Worm (Caenorhabditis elegans) whole organism, young adult: Measurements from ENCODE around the gene VM106R.1.

Experiments used
- ceh-27 ChIP-seq: fragments of 200-800 bp; sonication (Bioruptor generic); optimal IDR thresholded peaks from 2 replicates; lab custom pipeline; 2018; ENCODE audit warnings: mild to moderate bottlenecking, missing genetic modification characterization, moderate library complexity, missing compliant biosample characterization
- madf-6 ChIP-seq: fragments of 200-800 bp; sonication (Bioruptor generic); IDR thresholded peaks from 2 replicates; pipeline ENCODE4 v1.3.6; 2022; ENCODE audit warnings: missing genetic modification reagents, missing genetic modification characterization, missing compliant biosample characterization

DNA sequence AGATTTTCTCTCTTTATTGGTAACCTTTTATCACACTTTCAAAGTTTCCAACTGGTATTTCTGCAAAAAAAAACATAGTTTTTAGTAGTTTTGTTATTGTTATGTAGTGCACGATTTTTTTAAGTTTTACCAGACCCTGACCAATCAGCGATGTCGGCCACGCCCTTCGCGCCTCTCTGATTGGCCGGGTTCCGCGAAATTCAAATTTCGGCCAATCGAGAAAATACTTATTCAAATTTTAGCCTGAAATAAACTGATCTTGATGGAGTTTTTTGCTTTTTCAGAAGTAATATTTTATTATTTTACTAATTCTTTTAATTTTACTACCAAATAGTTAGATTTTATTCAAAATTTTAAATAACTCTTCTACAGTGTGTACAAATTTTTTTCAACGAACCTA is 24.1 kb downstream of the VM106R.1 start:
- no peak for TF ChIP-seq madf-6 (GFP tag; lab: Robert Waterston, UW)
- TF ChIP-seq ceh-27 (GFP tag; lab: Kevin White, UChicago) = no peak
